Fruit fly (Drosophila melanogaster) whole organism, prepupa: ENCODE data around the gene Spc105R.

ENCODE experiments used
- Blimp-1 ChIP-seq: fragments of 200-800 bp; sonication (Bioruptor generic); optimal IDR thresholded peaks from 3 replicates; lab custom pipeline; 2017; ENCODE audit warnings: missing biosample characterization, missing genetic modification characterization, mild to moderate bottlenecking, moderate library complexity, missing genetic modification reagents
- CG10669 ChIP-seq: fragments of 200-800 bp; sonication (Bioruptor generic); optimal IDR thresholded peaks from 3 replicates; lab custom pipeline; 2018; ENCODE audit warnings: missing biosample characterization, mild to moderate bottlenecking, missing genetic modification characterization, moderate library complexity
- CG11762 ChIP-seq: fragments of 200-800 bp; sonication (Bioruptor generic); optimal IDR thresholded peaks from 3 replicates; lab custom pipeline; 2016; ENCODE audit warnings: missing biosample characterization, missing genetic modification characterization; ENCODE audit not compliant: insufficient read depth
- CG11902 ChIP-seq: fragments of 200-800 bp; sonication (Bioruptor generic); optimal IDR thresholded peaks from 3 replicates; lab custom pipeline; 2016; ENCODE audit warnings: missing biosample characterization, missing genetic modification characterization
- CG1621 ChIP-seq: fragments of 200-800 bp; sonication (Bioruptor generic); optimal IDR thresholded peaks from 3 replicates; lab custom pipeline; 2018; ENCODE audit warnings: missing biosample characterization, mild to moderate bottlenecking, missing genetic modification characterization
- CG16779 ChIP-seq: fragments of 200-800 bp; sonication (Bioruptor generic); optimal IDR thresholded peaks from 3 replicates; lab custom pipeline; 2017; ENCODE audit warnings: missing biosample characterization, mild to moderate bottlenecking, missing genetic modification characterization
- CG3032 ChIP-seq: fragments of 200-800 bp; optimal IDR thresholded peaks from 2 replicates; lab custom pipeline; 2019; ENCODE audit warnings: missing biosample characterization, mild to moderate bottlenecking, missing genetic modification characterization, moderate library complexity
- CG31627 ChIP-seq: fragments of 200-800 bp; sonication (Bioruptor generic); optimal IDR thresholded peaks from 3 replicates; lab custom pipeline; 2016; ENCODE audit warnings: missing biosample characterization, missing genetic modification characterization
- CG34406 ChIP-seq: fragments of 200-800 bp; sonication (Bioruptor generic); optimal IDR thresholded peaks from 3 replicates; lab custom pipeline; 2016; ENCODE audit warnings: missing biosample characterization, missing genetic modification characterization
- CG4318 ChIP-seq: fragments of 200-800 bp; sonication (Bioruptor generic); optimal IDR thresholded peaks from 3 replicates; lab custom pipeline; 2017; ENCODE audit warnings: missing biosample characterization, mild to moderate bottlenecking, missing genetic modification characterization
- CG6163 ChIP-seq: fragments of 200-800 bp; sonication (Bioruptor generic); IDR thresholded peaks from 3 replicates; pipeline ENCODE4 v1.3.6; 2022; ENCODE audit warnings: missing biosample characterization, missing genetic modification characterization
- CG6276 ChIP-seq: fragments of 200-800 bp; sonication (Bioruptor generic); optimal IDR thresholded peaks from 2 replicates; lab custom pipeline; 2017; ENCODE audit warnings: missing biosample characterization, mild to moderate bottlenecking, missing genetic modification characterization
- CG6854 ChIP-seq: fragments of 200-800 bp; sonication (Bioruptor generic); optimal IDR thresholded peaks from 2 replicates; lab custom pipeline; 2017; ENCODE audit warnings: missing biosample characterization, mild to moderate bottlenecking, missing genetic modification characterization
- CG7368 ChIP-seq: fragments of 200-800 bp; sonication (Bioruptor generic); optimal IDR thresholded peaks from 3 replicates; lab custom pipeline; 2016; ENCODE audit warnings: missing biosample characterization, missing genetic modification characterization
- CG8319 ChIP-seq: fragments of 200-800 bp; sonication (Bioruptor generic); optimal IDR thresholded peaks from 3 replicates; lab custom pipeline; 2016; ENCODE audit warnings: missing biosample characterization, missing genetic modification characterization
- CG8632 ChIP-seq: fragments of 200-800 bp; sonication (Bioruptor generic); optimal IDR thresholded peaks from 3 replicates; lab custom pipeline; 2016; ENCODE audit warnings: missing biosample characterization, missing genetic modification characterization
- CG9139 ChIP-seq: fragments of 200-800 bp; sonication (Bioruptor generic); optimal IDR thresholded peaks from 3 replicates; lab custom pipeline; 2017; ENCODE audit warnings: missing biosample characterization, mild to moderate bottlenecking, missing genetic modification characterization
- Eip75B ChIP-seq: fragments of 200-800 bp; sonication (Bioruptor generic); optimal IDR thresholded peaks from 3 replicates; lab custom pipeline; 2016; ENCODE audit warnings: missing biosample characterization, missing genetic modification characterization
- Eip78C ChIP-seq: fragments of 200-800 bp; sonication (Bioruptor generic); peaks from one replicate; lab custom pipeline; 2016; ENCODE audit warnings: missing biosample characterization, missing genetic modification characterization
- Eip93F ChIP-seq: fragments of 200-800 bp; sonication (Bioruptor generic); optimal IDR thresholded peaks from 2 replicates; lab custom pipeline; 2016; ENCODE audit warnings: missing biosample characterization, mild to moderate bottlenecking, missing genetic modification characterization
- Ets96B ChIP-seq: fragments of 200-800 bp; optimal IDR thresholded peaks from 2 replicates; lab custom pipeline; 2019; ENCODE audit warnings: missing biosample characterization, mild to moderate bottlenecking, missing genetic modification characterization, moderate library complexity
- Gug ChIP-seq: fragments of 200-800 bp; sonication (Bioruptor generic); IDR thresholded peaks from 2 replicates; pipeline ENCODE4 v1.3.6; 2022; ENCODE audit warnings: missing biosample characterization, missing genetic modification characterization
- Hr38 ChIP-seq: sonication (Bioruptor generic); optimal IDR thresholded peaks from 2 replicates; lab custom pipeline; 2016; ENCODE audit warnings: missing biosample characterization, missing genetic modification characterization
- Met ChIP-seq: fragments of 200-800 bp; sonication (Bioruptor generic); optimal IDR thresholded peaks from 3 replicates; lab custom pipeline; 2016; ENCODE audit warnings: missing biosample characterization, missing genetic modification characterization
- OdsH ChIP-seq: fragments of 200-800 bp; sonication (Bioruptor generic); optimal IDR thresholded peaks from 3 replicates; lab custom pipeline; 2016; ENCODE audit warnings: missing biosample characterization, missing genetic modification characterization
- Sox14 ChIP-seq: fragments of 200-800 bp; sonication (Bioruptor generic); optimal IDR thresholded peaks from 3 replicates; lab custom pipeline; 2016; ENCODE audit warnings: missing biosample characterization, missing genetic modification characterization
- eg ChIP-seq: fragments of 200-800 bp; sonication (Bioruptor generic); IDR thresholded peaks from 3 replicates; pipeline ENCODE4 v1.3.6; 2022; ENCODE audit warnings: missing biosample characterization, missing genetic modification characterization
- esn ChIP-seq: fragments of 200-800 bp; sonication (Bioruptor generic); optimal IDR thresholded peaks from 2 replicates; lab custom pipeline; 2016; ENCODE audit warnings: missing biosample characterization, mild to moderate bottlenecking, missing genetic modification characterization, moderate library complexity
- fd85E ChIP-seq: fragments of 200-800 bp; sonication (Bioruptor generic); optimal IDR thresholded peaks from 3 replicates; lab custom pipeline; 2016; ENCODE audit warnings: missing biosample characterization, missing genetic modification characterization
- fkh ChIP-seq: fragments of 200-800 bp; sonication (Bioruptor generic); optimal IDR thresholded peaks from 3 replicates; lab custom pipeline; 2017; ENCODE audit warnings: missing biosample characterization, mild to moderate bottlenecking, missing genetic modification characterization, moderate library complexity
- lz ChIP-seq: fragments of 200-800 bp; sonication (Bioruptor generic); optimal IDR thresholded peaks from 3 replicates; lab custom pipeline; 2016; ENCODE audit warnings: missing biosample characterization, missing genetic modification characterization
- net ChIP-seq: fragments of 200-800 bp; sonication (Bioruptor generic); optimal IDR thresholded peaks from 3 replicates; lab custom pipeline; 2016; ENCODE audit warnings: missing biosample characterization, missing genetic modification characterization
- pdm3 ChIP-seq: fragments of 200-800 bp; sonication (Bioruptor generic); optimal IDR thresholded peaks from 3 replicates; lab custom pipeline; 2016; ENCODE audit warnings: missing biosample characterization, missing genetic modification characterization
- salr ChIP-seq, 2 experiments: fragments of 200-800 bp; sonication (Bioruptor generic); optimal IDR thresholded peaks; 3 replicates each; lab custom pipeline; 2016 to 2018; ENCODE audit warnings: missing biosample characterization in 2 of 2, missing genetic modification characterization in 2 of 2, mild to moderate bottlenecking in 1 of 2
- spab ChIP-seq: fragments of 200-800 bp; sonication (Bioruptor generic); optimal IDR thresholded peaks from 2 replicates; lab custom pipeline; 2017; ENCODE audit warnings: missing biosample characterization, mild to moderate bottlenecking, missing genetic modification characterization, missing genetic modification reagents
- svp ChIP-seq: fragments of 200-800 bp; sonication (Bioruptor generic); peaks from one replicate; lab custom pipeline; 2016; ENCODE audit warnings: missing biosample characterization, missing genetic modification characterization
- topi ChIP-seq: fragments of 200-800 bp; sonication (Bioruptor generic); optimal IDR thresholded peaks from 3 replicates; lab custom pipeline; 2016; ENCODE audit warnings: missing biosample characterization, missing genetic modification characterization
- vri ChIP-seq: fragments of 200-800 bp; sonication (Bioruptor generic); optimal IDR thresholded peaks from 3 replicates; lab custom pipeline; 2016; ENCODE audit warnings: missing biosample characterization, mild to moderate bottlenecking, missing genetic modification characterization

Gene Spc105R

dm6 chr3L:20798325-20798846 lies 1.8 kb upstream of the Spc105R start, which contains the start of the genes CG3698 and tzn (continued):
- TF ChIP-seq CG8319 (GFP tag; lab: Kevin White, UChicago) (peak; percentile 75), Sox14 (GFP tag; lab: Kevin White, UChicago) (no peak), CG16779 (tag; lab: Kevin White, UChicago) (no peak), topi (GFP tag; lab: Kevin White, UChicago) (no peak), spab (no peak), CG11902 (GFP tag; lab: Kevin White, UChicago) (peak; percentile 79), CG6276 (GFP tag; lab: Kevin White, UChicago) (no peak), lz (peak; percentile 86), Met (GFP tag; lab: Kevin White, UChicago) (no peak), Eip75B (GFP tag; lab: Kevin White, UChicago) (no peak), CG4318 (GFP tag; lab: Kevin White, UChicago) (no peak), net (GFP tag; lab: Kevin White, UChicago) (no peak), pdm3 (GFP tag; lab: Kevin White, UChicago) (no peak), vri (GFP tag; lab: Kevin White, UChicago) (no peak), CG31627 (GFP tag; lab: Kevin White, UChicago) (peak; percentile 83), CG6163 (GFP tag; lab: Robert Waterston, UW) (peak; percentile 93), CG3032 (tag; lab: Kevin White, UChicago) (peak; percentile 73), CG8632 (GFP tag; lab: Kevin White, UChicago) (peak; percentile 73), fkh (GFP tag; lab: Kevin White, UChicago) (no peak), CG34406 (GFP tag; lab: Kevin White, UChicago) (peak; percentile 85), OdsH (GFP tag; lab: Kevin White, UChicago) (no peak), Eip93F (GFP tag; lab: Kevin White, UChicago) (no peak), CG10669 (GFP tag; lab: Kevin White, UChicago) (no peak), fd85E (GFP tag; lab: Kevin White, UChicago) (no peak), CG7368 (GFP tag; lab: Kevin White, UChicago) (no peak), eg (GFP tag; lab: Robert Waterston, UW) (no peak; the same call in 1 of the 3 replicates), CG11762 (peak; percentile 49), CG6854 (GFP tag; lab: Kevin White, UChicago) (peak; percentile 92)

dm6 chr3L:20809088-20809999 lies 9.1 kb downstream of the Spc105R start, which contains the start of the genes CG3634 and HIPP1:
TSS of gene CG3634 (minus strand) at chr3L:20809272.
TSS of gene HIPP1 (plus strand) at chr3L:20809669.
- TF ChIP-seq esn (GFP tag; lab: Kevin White, UChicago): peak; percentile 37
- no peak for TF ChIP-seq CG7368 (GFP tag; lab: Kevin White, UChicago)
- no peak for TF ChIP-seq Hr38 (GFP tag; lab: Kevin White, UChicago)
- TF ChIP-seq Blimp-1 (GFP tag; lab: Kevin White, UChicago): no peak
- TF ChIP-seq fkh (GFP tag; lab: Kevin White, UChicago): no peak
- TF ChIP-seq CG11762: no peak
- no peak for TF ChIP-seq Ets96B (tag; lab: Kevin White, UChicago)
- TF ChIP-seq CG3032 (tag; lab: Kevin White, UChicago): peak; percentile 10
- TF ChIP-seq CG1621 (tag; lab: Kevin White, UChicago): peak; percentile 60

DNA sequence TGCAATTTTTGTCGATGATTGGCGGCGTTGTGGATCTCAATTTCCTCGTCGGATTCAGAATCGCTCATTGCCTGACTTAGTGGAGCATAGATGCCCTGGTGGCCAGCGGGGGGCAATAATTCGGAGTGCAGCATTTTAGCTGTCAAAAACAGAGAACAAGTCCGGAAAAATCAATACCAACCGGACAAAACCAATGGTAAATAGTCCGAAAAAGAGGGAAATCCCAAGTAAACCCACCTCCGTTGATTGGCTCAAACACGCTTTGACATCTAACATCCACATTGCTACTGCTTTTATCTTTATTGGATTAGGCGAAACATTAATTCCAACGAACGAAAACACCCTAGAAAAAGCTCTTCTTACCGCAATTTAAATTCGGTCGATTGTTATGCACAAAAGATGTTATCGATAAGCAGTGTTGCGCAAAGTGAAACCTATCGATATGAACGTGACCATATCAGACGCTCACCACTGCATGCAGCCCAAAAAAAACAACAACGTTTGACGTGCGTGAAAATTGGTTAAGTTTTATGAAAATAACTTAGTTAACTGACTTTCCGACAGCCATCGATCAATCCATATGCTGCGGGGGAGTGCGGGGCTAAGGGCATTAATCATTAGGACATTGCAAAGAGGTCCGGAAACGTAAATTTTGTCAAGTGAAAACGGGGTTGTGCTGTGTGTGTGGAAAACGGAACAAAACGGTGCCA lies 15.6 kb downstream of the Spc105R start, which contains the start of the genes CG3618 and Pka-R1:
Gene CG3618 (minus strand): TSS at position 410 of the 710 bp plus-strand sequence.
Gene Pka-R1 (plus strand): TSS at position 453 of the 710 bp plus-strand sequence.
- TF ChIP-seq esn (GFP tag; lab: Kevin White, UChicago): peak; percentile 21
- TF ChIP-seq CG31627 (GFP tag; lab: Kevin White, UChicago): peak; percentile 2
- no peak for TF ChIP-seq salr (GFP tag; optimal IDR thresholded peaks at IDR 0.05; lab: Kevin White, UChicago)
- no peak for TF ChIP-seq CG8319 (GFP tag; lab: Kevin White, UChicago)
- no peak for TF ChIP-seq CG7368 (GFP tag; lab: Kevin White, UChicago)
- TF ChIP-seq svp (GFP tag; lab: Kevin White, UChicago): no peak
- no peak for TF ChIP-seq spab
- no peak for TF ChIP-seq Eip78C (GFP tag; lab: Kevin White, UChicago)
- TF ChIP-seq Gug (GFP tag; lab: Robert Waterston, UW): no peak
- TF ChIP-seq CG9139: no peak
- no peak for TF ChIP-seq fd85E (GFP tag; lab: Kevin White, UChicago)
- TF ChIP-seq CG6163 (GFP tag; lab: Robert Waterston, UW): no peak
- TF ChIP-seq, all 60 proteins: peak for 2
